Worm (Caenorhabditis elegans): ENCODE data around the gene dhs-14.

The dhs-14 gene

DNA sequence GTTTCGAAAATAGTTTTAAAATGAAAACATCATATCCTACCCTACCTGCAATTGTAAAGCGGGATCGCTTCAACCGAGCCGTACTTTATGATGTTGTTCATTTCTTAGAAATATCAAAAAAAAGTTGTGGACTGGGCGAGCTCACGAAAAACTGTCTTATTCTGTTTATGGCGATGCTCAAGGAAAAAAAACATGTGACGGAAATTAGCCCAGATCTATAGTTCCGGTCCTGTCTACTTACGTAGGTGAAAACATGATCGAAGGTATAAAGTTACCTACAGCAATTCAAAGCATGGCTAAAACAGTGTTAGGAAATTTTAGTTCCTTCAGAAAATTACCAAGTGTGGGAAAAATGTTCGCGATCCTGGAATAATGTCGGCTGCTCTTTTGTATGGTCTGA lies 44.2 kb downstream of the dhs-14 start, which contains the start of gene srt-27:
Gene srt-27, minus strand, starts transcription at position 101 of the 400 bp plus-strand sequence.
- TF ChIP-seq C34F6.9 (tag; optimal IDR thresholded peaks at IDR 0.05) (no peak), skn-1 (tag; optimal IDR thresholded peaks at IDR 0.05) (no peak), unc-39 (tag; optimal IDR thresholded peaks at IDR 0.05) (no peak)

- no peak for TF ChIP-seq ceh-16 (tag; optimal IDR thresholded peaks at IDR 0.05)
- TF ChIP-seq sma-9 (GFP tag; optimal IDR thresholded peaks at IDR 0.05): no peak
- no peak for TF ChIP-seq sma-9 (tag; optimal IDR thresholded peaks at IDR 0.05)
- no peak for TF ChIP-seq ztf-11 (tag; optimal IDR thresholded peaks at IDR 0.05)
- TF ChIP-seq zag-1 (tag; optimal IDR thresholded peaks at IDR 0.05): no peak
- no peak for TF ChIP-seq mab-5 (tag; optimal IDR thresholded peaks at IDR 0.05)
- TF ChIP-seq nhr-237 (tag; optimal IDR thresholded peaks at IDR 0.05): no peak
- TF ChIP-seq ceh-82 (tag; optimal IDR thresholded peaks at IDR 0.05): no peak
- TF ChIP-seq alr-1 (tag; optimal IDR thresholded peaks at IDR 0.05): no peak
- TF ChIP-seq nhr-21 (tag; optimal IDR thresholded peaks at IDR 0.05): no peak
These were observed 46.3 kb downstream of the dhs-14 start, which contains the start of gene srt-29 for ce11 chrV:2718688-2719185. srt-29 (minus strand) TSS chrV:2719135.

DNA sequence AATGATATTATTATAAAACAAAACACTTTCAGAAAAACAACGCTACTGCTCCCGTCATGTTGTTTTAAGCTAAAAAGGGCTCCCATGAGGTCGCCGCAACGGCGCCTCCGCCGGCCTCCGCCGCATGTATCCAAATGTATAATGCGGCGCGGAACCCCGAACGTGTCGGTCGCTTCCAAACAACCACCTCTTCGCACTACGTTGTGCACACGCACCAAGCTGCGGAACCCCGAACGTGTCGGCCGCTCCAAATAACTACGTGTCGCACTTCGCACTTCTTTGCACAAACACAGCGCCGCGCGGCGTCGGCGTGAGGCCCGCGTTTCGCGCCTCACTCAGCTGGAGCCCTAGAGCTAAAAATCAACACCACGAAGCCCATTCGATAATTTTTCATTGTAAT lies 48.1 kb downstream of the dhs-14 start:
- no peak for TF ChIP-seq sma-3 (GFP tag; optimal IDR thresholded peaks at IDR 0.05)
- TF ChIP-seq ama-1 (optimal IDR thresholded peaks at IDR 0.05): no peak
- no peak for TF ChIP-seq ceh-82 (tag; optimal IDR thresholded peaks at IDR 0.05)
- TF ChIP-seq peb-1 (tag; optimal IDR thresholded peaks at IDR 0.05): no peak
- TF ChIP-seq lin-13 (GFP tag; optimal IDR thresholded peaks at IDR 0.05): no peak
- no peak for TF ChIP-seq dmd-4 (tag; optimal IDR thresholded peaks at IDR 0.05)
- no peak for TF ChIP-seq fos-1 (tag; optimal IDR thresholded peaks at IDR 0.05)
- no peak for TF ChIP-seq ztf-4 (tag; optimal IDR thresholded peaks at IDR 0.05)
- TF ChIP-seq nhr-77 (tag; optimal IDR thresholded peaks at IDR 0.05): no peak
- no peak for TF ChIP-seq alr-1 (tag; optimal IDR thresholded peaks at IDR 0.05)
- TF ChIP-seq snpc-4 (tag; optimal IDR thresholded peaks at IDR 0.05): no peak
- TF ChIP-seq F13H6.1 (tag; optimal IDR thresholded peaks at IDR 0.05): no peak
- TF ChIP-seq zag-1 (tag; optimal IDR thresholded peaks at IDR 0.05): no peak
- no peak for TF ChIP-seq crh-2 (tag; optimal IDR thresholded peaks at IDR 0.05)
- TF ChIP-seq nhr-25 (tag; optimal IDR thresholded peaks at IDR 0.05): no peak
- TF ChIP-seq C34F6.9 (tag; optimal IDR thresholded peaks at IDR 0.05): no peak
- no peak for TF ChIP-seq nhr-11 (tag; optimal IDR thresholded peaks at IDR 0.05)

Data from whole organism, L2 larva.